Worm (Caenorhabditis elegans) whole organism, L4 larva: ENCODE results near the gene C28C12.1.
A peak's percentile ranks its signal among the peaks of the same experiment; 100 is the strongest.

Source experiments
- F10B5.3 ChIP-seq: sonication (generic microtip); optimal IDR thresholded peaks from 2 replicates; lab custom pipeline; 2016; ENCODE audit warnings: mild to moderate bottlenecking, missing genetic modification characterization, missing compliant biosample characterization
- F26F4.8 ChIP-seq: fragments of 200-800 bp; sonication (Bioruptor generic); conservative IDR thresholded peaks from 2 replicates; pipeline ENCODE4 v1.3.6; 2022; ENCODE audit warnings: missing genetic modification characterization, missing compliant biosample characterization
- R02D3.7 ChIP-seq: fragments of 150-350 bp; sonication (generic microtip); optimal IDR thresholded peaks from 3 replicates; lab custom pipeline; 2014; ENCODE audit warnings: missing biosample characterization, missing genetic modification characterization
- T26A8.4 ChIP-seq: fragments of 200-800 bp; sonication (Bioruptor generic); IDR thresholded peaks from 2 replicates; pipeline ENCODE4 v1.3.6; 2022; ENCODE audit warnings: missing genetic modification characterization, missing compliant biosample characterization
- Y105C5A.15 ChIP-seq: fragments of 200-800 bp; sonication (Bioruptor generic); IDR thresholded peaks from 2 replicates; pipeline ENCODE4 v1.3.6; 2022; ENCODE audit warnings: missing genetic modification characterization, missing compliant biosample characterization
- Y48G9A.11 ChIP-seq: fragments of 200-800 bp; sonication (Bioruptor generic); IDR thresholded peaks from 2 replicates; pipeline ENCODE4 v1.3.6; 2022; ENCODE audit warnings: missing genetic modification reagents, missing genetic modification characterization, missing compliant biosample characterization
- Y75B8A.6 ChIP-seq: fragments of 200-800 bp; sonication (Bioruptor generic); IDR thresholded peaks from 2 replicates; pipeline ENCODE4 v1.3.6; 2022; ENCODE audit warnings: missing genetic modification reagents, missing genetic modification characterization, missing compliant biosample characterization
- aha-1 ChIP-seq: fragments of 150-350 bp; peaks from one replicate; lab custom pipeline; 2014; ENCODE audit warnings: missing biosample characterization, missing genetic modification characterization
- aly-2 ChIP-seq: sonication (generic microtip); optimal IDR thresholded peaks from 2 replicates; lab custom pipeline; 2018; ENCODE audit warnings: missing biosample characterization, missing genetic modification characterization
- arid-1 ChIP-seq: fragments of 200-800 bp; sonication (Bioruptor generic); conservative IDR thresholded peaks from 2 replicates; pipeline ENCODE4 v1.3.6; 2022; ENCODE audit warnings: missing genetic modification reagents, missing genetic modification characterization, missing compliant biosample characterization
- ceh-44 ChIP-seq: fragments of 200-800 bp; sonication (Bioruptor generic); IDR thresholded peaks from 2 replicates; pipeline ENCODE4 v1.3.6; 2022; ENCODE audit warnings: missing genetic modification reagents, missing genetic modification characterization, missing compliant biosample characterization
- ceh-82 ChIP-seq: sonication (generic microtip); optimal IDR thresholded peaks from 2 replicates; lab custom pipeline; 2017; ENCODE audit warnings: missing biosample characterization, missing genetic modification characterization
- daf-16 ChIP-seq, 3 experiments: sonication (generic microtip); optimal IDR thresholded peaks; 2 replicates each; lab custom pipeline; 2016 to 2017; ENCODE audit warnings: missing genetic modification characterization in 3 of 3, missing genetic modification reagents in 3 of 3, mild to moderate bottlenecking in 2 of 3, missing compliant biosample characterization in 2 of 3, missing biosample characterization in 1 of 3, moderate library complexity in 1 of 3
- dmd-6 ChIP-seq: fragments of 200-800 bp; sonication (Bioruptor generic); IDR thresholded peaks from 2 replicates; pipeline ENCODE4 v1.3.6; 2022; ENCODE audit warnings: missing genetic modification reagents, missing genetic modification characterization, missing compliant biosample characterization
- dpl-1 ChIP-seq: fragments of 150-350 bp; optimal IDR thresholded peaks from 2 replicates; lab custom pipeline; 2014; ENCODE audit warnings: missing biosample characterization, missing genetic modification reagents, missing genetic modification characterization
- dve-1 ChIP-seq: sonication (generic microtip); optimal IDR thresholded peaks from 2 replicates; lab custom pipeline; 2017; ENCODE audit warnings: antibody characterized with exemption, mild to moderate bottlenecking, missing genetic modification characterization, missing compliant biosample characterization; ENCODE audit not compliant: insufficient read depth
- egl-43 ChIP-seq: fragments of 200-800 bp; sonication (Bioruptor generic); IDR thresholded peaks from 2 replicates; pipeline ENCODE4 v1.3.6; 2022; ENCODE audit warnings: missing genetic modification reagents, missing genetic modification characterization, missing compliant biosample characterization
- hif-1 ChIP-seq, 2 experiments: sonication (generic microtip); optimal IDR thresholded peaks; 2 replicates each; lab custom pipeline; 2016 to 2017; ENCODE audit warnings: missing compliant biosample characterization in 2 of 2, missing genetic modification characterization in 2 of 2, missing genetic modification reagents in 2 of 2, missing genotype in 2 of 2, mild to moderate bottlenecking in 1 of 2
- hlh-30 ChIP-seq: sonication (generic microtip); optimal IDR thresholded peaks from 2 replicates; lab custom pipeline; 2017; ENCODE audit warnings: antibody characterized with exemption, mild to moderate bottlenecking, missing genetic modification characterization, missing compliant biosample characterization; ENCODE audit not compliant: insufficient read depth
- jun-1 ChIP-seq: fragments of 150-350 bp; optimal IDR thresholded peaks from 2 replicates; lab custom pipeline; 2014; ENCODE audit warnings: missing biosample characterization, missing genetic modification reagents, missing genetic modification characterization
- lim-7 ChIP-seq: fragments of 200-800 bp; sonication (Bioruptor generic); IDR thresholded peaks from 2 replicates; pipeline ENCODE4 v1.3.6; 2022; ENCODE audit warnings: missing genetic modification characterization, missing compliant biosample characterization
- lin-1 ChIP-seq: fragments of 200-800 bp; sonication (Bioruptor generic); IDR thresholded peaks from 2 replicates; pipeline ENCODE4 v1.3.6; 2022; ENCODE audit warnings: missing genetic modification reagents, missing genetic modification characterization, missing compliant biosample characterization
- lin-15B ChIP-seq: fragments of 150-350 bp; sonication (generic microtip); optimal IDR thresholded peaks from 3 replicates; lab custom pipeline; 2014; ENCODE audit warnings: missing biosample characterization, missing genetic modification characterization
- lir-3 ChIP-seq: sonication (generic microtip); optimal IDR thresholded peaks from 2 replicates; lab custom pipeline; 2016; ENCODE audit warnings: mild to moderate bottlenecking, missing genetic modification characterization, missing compliant biosample characterization
- lsy-2 ChIP-seq, 2 experiments: fragments of 150-350 bp in 1 of 2; sonication (generic microtip) in 1 of 2; optimal IDR thresholded peaks; 2 replicates each; lab custom pipeline; 2014 to 2017; ENCODE audit warnings: missing biosample characterization in 2 of 2, missing genetic modification characterization in 2 of 2
- madf-5 ChIP-seq, 2 experiments: fragments of 200-800 bp; sonication (Bioruptor generic); IDR thresholded peaks; 2 replicates each; pipeline ENCODE4 v1.3.6; 2022; ENCODE audit warnings: missing compliant biosample characterization in 2 of 2, missing genetic modification characterization in 2 of 2
- mes-2 ChIP-seq: sonication (generic microtip); optimal IDR thresholded peaks from 2 replicates; lab custom pipeline; 2016; ENCODE audit warnings: missing genotype, mild to moderate bottlenecking, missing genetic modification characterization, missing compliant biosample characterization; ENCODE audit not compliant: poor library complexity, severe bottlenecking
- mxl-3 ChIP-seq: fragments of 200-800 bp; sonication (Bioruptor generic); optimal IDR thresholded peaks from 2 replicates; lab custom pipeline; 2018; ENCODE audit warnings: mild to moderate bottlenecking, missing genetic modification characterization, missing compliant biosample characterization
- nhr-11 ChIP-seq: fragments of 150-350 bp; optimal IDR thresholded peaks from 2 replicates; lab custom pipeline; 2014; ENCODE audit warnings: missing biosample characterization, missing genetic modification characterization
- nhr-28 ChIP-seq: fragments of 150-350 bp; optimal IDR thresholded peaks from 2 replicates; lab custom pipeline; 2014; ENCODE audit warnings: missing biosample characterization, missing genetic modification characterization
- nhr-41 ChIP-seq: fragments of 200-800 bp; sonication (Bioruptor generic); IDR thresholded peaks from 2 replicates; pipeline ENCODE4 v1.3.6; 2022; ENCODE audit warnings: missing genetic modification reagents, missing genetic modification characterization, missing compliant biosample characterization
- nhr-48 ChIP-seq: sonication (generic microtip); optimal IDR thresholded peaks from 2 replicates; lab custom pipeline; 2016; ENCODE audit warnings: mild to moderate bottlenecking, missing genetic modification characterization, missing compliant biosample characterization
- nhr-6 ChIP-seq: fragments of 150-350 bp; optimal IDR thresholded peaks from 2 replicates; lab custom pipeline; 2014; ENCODE audit warnings: missing biosample characterization, missing genetic modification characterization
- nhr-77 ChIP-seq: fragments of 150-350 bp; optimal IDR thresholded peaks from 2 replicates; lab custom pipeline; 2014; ENCODE audit warnings: missing biosample characterization, missing genetic modification characterization
- pha-4 ChIP-seq, 2 experiments: fragments of 150-350 bp in 1 of 2; fragments of 200-800 bp in 1 of 2; sonication (Bioruptor generic) in 1 of 2; IDR thresholded peaks in 1 of 2; optimal IDR thresholded peaks in 1 of 2; 2 replicates each; pipeline versions ENCODE4 v1.3.6 to Lab custom; 2014 to 2022; ENCODE audit warnings: missing genetic modification characterization in 2 of 2, missing genetic modification reagents in 2 of 2, missing biosample characterization in 1 of 2, missing compliant biosample characterization in 1 of 2
- php-3 ChIP-seq: fragments of 200-800 bp; sonication (Bioruptor generic); IDR thresholded peaks from 2 replicates; pipeline ENCODE4 v1.3.6; 2022; ENCODE audit warnings: missing genetic modification reagents, missing genetic modification characterization, missing compliant biosample characterization
- pqm-1 ChIP-seq: sonication (generic microtip); optimal IDR thresholded peaks from 2 replicates; lab custom pipeline; 2017; ENCODE audit warnings: missing biosample characterization, missing genetic modification characterization
- sdz-12 ChIP-seq: fragments of 200-800 bp; sonication (Bioruptor generic); optimal IDR thresholded peaks from 2 replicates; lab custom pipeline; 2018; ENCODE audit warnings: mild to moderate bottlenecking, missing genetic modification characterization, missing compliant biosample characterization
- skn-1 ChIP-seq: fragments of 150-350 bp; optimal IDR thresholded peaks from 2 replicates; lab custom pipeline; 2014; ENCODE audit warnings: missing biosample characterization, missing genetic modification characterization
- snpc-1.2 ChIP-seq: fragments of 200-800 bp; sonication (Bioruptor generic); IDR thresholded peaks from 2 replicates; pipeline ENCODE4 v1.3.6; 2022; ENCODE audit warnings: missing genetic modification reagents, missing genetic modification characterization, missing compliant biosample characterization
- tag-97 ChIP-seq: fragments of 200-800 bp; sonication (Bioruptor generic); IDR thresholded peaks from 2 replicates; pipeline ENCODE4 v1.3.6; 2022; ENCODE audit warnings: missing genetic modification characterization, missing compliant biosample characterization
- tra-1 ChIP-seq: fragments of 200-800 bp; sonication (Bioruptor generic); IDR thresholded peaks from 2 replicates; pipeline ENCODE4 v1.3.6; 2022; ENCODE audit warnings: missing genetic modification reagents, missing genetic modification characterization, missing compliant biosample characterization
- zfp-2 ChIP-seq: sonication (generic microtip); optimal IDR thresholded peaks from 2 replicates; lab custom pipeline; 2016; ENCODE audit warnings: mild to moderate bottlenecking, missing genetic modification characterization, missing compliant biosample characterization
- ztf-11 ChIP-seq: fragments of 150-350 bp; optimal IDR thresholded peaks from 2 replicates; lab custom pipeline; 2014; ENCODE audit warnings: missing biosample characterization, missing genetic modification characterization
- ztf-7 ChIP-seq: fragments of 150-350 bp; optimal IDR thresholded peaks from 2 replicates; lab custom pipeline; 2014; ENCODE audit warnings: missing biosample characterization, missing genetic modification characterization

The C28C12.1 gene

DNA sequence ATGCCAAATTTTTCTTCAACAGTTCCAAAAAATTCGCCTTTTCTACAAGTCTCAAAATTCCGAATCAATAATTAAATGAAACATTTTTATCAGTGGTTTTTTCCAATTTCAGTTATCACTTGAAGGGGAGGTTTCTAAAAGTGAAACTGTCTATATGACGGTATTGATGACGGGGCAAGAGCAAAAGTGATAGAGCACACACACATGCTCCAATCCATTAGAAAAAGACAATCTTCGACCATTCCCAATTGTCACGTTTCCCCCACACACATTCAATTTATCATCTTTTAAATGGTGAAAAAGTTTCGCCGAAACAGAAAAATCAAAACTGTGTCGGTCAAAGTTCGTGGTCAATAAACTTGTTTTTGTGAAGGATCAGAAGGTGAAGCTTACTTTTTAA, 48.3 kb upstream of the C28C12.1 start (continued):
- no peak for TF ChIP-seq dpl-1 (GFP tag; lab: Kevin White, UChicago)
- no peak for TF ChIP-seq aly-2 (tag; lab: Kevin White, UChicago)
- 0 out of 2 replicates have a peak, but pooled peaks have one; percentile 41 for TF ChIP-seq tra-1 (GFP tag; lab: Robert Waterston, UW)
- no peak for TF ChIP-seq snpc-1.2
- TF ChIP-seq F10B5.3 (tag; lab: Kevin White, UChicago) = no peak
- peak; percentile 12 for TF ChIP-seq nhr-48 (tag; lab: Kevin White, UChicago)
- peak; percentile 94 for TF ChIP-seq dmd-6 (GFP tag; lab: Robert Waterston, UW)
- no peak for TF ChIP-seq Y105C5A.15 (GFP tag; lab: Robert Waterston, UW)
- TF ChIP-seq lim-7 (GFP tag; lab: Robert Waterston, UW) = peak; percentile 9; the same call in 1 of the 2 replicates
- TF ChIP-seq Y75B8A.6 (GFP tag; lab: Robert Waterston, UW) = no peak
- peak; percentile 88 for TF ChIP-seq dve-1 (tag; lab: Kevin White, UChicago)
- TF ChIP-seq ceh-44 (GFP tag; lab: Robert Waterston, UW) = no peak
- peak; percentile 47 for TF ChIP-seq ztf-7 (tag; lab: Kevin White, UChicago)
- no peak for TF ChIP-seq nhr-41 (GFP tag; lab: Robert Waterston, UW)
- TF ChIP-seq lin-1 (GFP tag; lab: Robert Waterston, UW) = no peak
- peak in 1 of 2 experiments; percentile 81 for TF ChIP-seq hif-1 (tag; optimal IDR thresholded peaks at IDR 0.05; lab: Kevin White, UChicago)
- peak; percentile 8 for TF ChIP-seq mxl-3 (GFP tag; lab: Kevin White, UChicago)
- no peak for TF ChIP-seq ceh-82
- TF ChIP-seq skn-1 (tag; lab: Kevin White, UChicago) = no peak
- TF ChIP-seq nhr-77 (tag; lab: Kevin White, UChicago) = no peak
- peak in 1 of 2 experiments; percentile 26 for TF ChIP-seq lsy-2 (tag; optimal IDR thresholded peaks at IDR 0.05; lab: Kevin White, UChicago)
- no peak for TF ChIP-seq T26A8.4 (GFP tag; lab: Robert Waterston, UW)
- TF ChIP-seq php-3 = peak; percentile 74
- TF ChIP-seq nhr-28 (tag; lab: Kevin White, UChicago) = peak; percentile 54
- TF ChIP-seq tag-97 (GFP tag; lab: Robert Waterston, UW) = no peak
- no peak for TF ChIP-seq F26F4.8 (GFP tag; lab: Robert Waterston, UW)

- TF ChIP-seq daf-16 (GFP tag; optimal IDR thresholded peaks at IDR 0.05; lab: Kevin White, UChicago) (no peak), daf-16 (tag; optimal IDR thresholded peaks at IDR 0.05; lab: Kevin White, UChicago) (peak; percentile 33), lir-3 (tag; lab: Kevin White, UChicago) (no peak), zfp-2 (no peak), php-3 (peak; percentile 53), egl-43 (GFP tag; lab: Robert Waterston, UW) (no peak), aha-1 (tag; lab: Kevin White, UChicago) (peak; percentile 32), pqm-1 (tag; lab: Kevin White, UChicago) (peak; percentile 31)
These were observed 47.4 kb upstream of the C28C12.1 start for ce11 chrIV:8454076-8454475.

DNA sequence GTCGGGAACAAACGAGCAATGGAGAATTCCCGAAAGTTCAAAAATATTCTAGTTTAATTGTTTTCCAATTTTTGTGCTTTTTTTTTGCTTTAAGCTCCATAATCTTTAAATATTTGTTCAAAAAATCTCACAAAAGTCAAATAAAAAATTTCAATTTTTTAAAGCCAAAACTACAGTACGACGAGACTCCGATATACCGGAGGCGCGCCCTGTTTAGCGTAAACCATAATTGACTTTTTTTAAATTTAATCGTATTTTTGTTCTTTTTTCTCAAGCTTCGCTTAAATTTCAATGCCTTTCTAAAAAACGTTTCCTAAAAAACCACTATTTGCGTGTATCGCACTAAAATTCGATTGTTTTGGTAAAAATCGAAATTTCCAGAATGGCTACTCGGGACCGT, 44.6 kb upstream of the C28C12.1 start, which contains the start of gene syx-4:
TSS of gene syx-4 (plus strand) at position 382 of the 400 bp plus-strand sequence.
- TF ChIP-seq ztf-11 (tag; lab: Kevin White, UChicago) = no peak
- no peak for TF ChIP-seq ceh-82
- no peak for TF ChIP-seq madf-5 (GFP tag; IDR thresholded peaks at IDR 0.05; lab: Robert Waterston, UW)
- TF ChIP-seq Y48G9A.11 = peak; percentile 97
- TF ChIP-seq nhr-28 (tag; lab: Kevin White, UChicago) = no peak
- no peak for TF ChIP-seq tra-1 (GFP tag; lab: Robert Waterston, UW)
- no peak for TF ChIP-seq dve-1 (tag; lab: Kevin White, UChicago)

DNA sequence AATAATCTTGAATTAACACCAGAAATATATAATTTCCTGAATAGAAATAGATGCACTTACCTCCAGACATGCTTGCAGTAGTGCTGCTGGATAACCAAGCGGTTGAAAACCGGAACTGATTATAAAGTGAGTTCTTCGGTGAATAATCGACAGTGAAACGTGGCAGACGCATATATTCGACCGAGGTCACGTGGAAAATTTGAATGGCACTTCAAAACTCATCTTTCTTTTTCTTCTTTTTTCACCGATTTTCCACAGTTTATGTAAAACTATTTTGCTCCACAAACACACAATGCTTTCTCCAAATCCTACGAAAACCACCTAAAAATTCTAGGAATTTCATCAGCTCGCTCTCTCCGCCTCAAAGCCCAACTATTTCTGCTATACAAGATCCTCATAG, 41.3 kb upstream of the C28C12.1 start, which contains the start of gene ant-1.4:
TSS of gene ant-1.4 (minus strand) at position 101 of the 400 bp plus-strand sequence.
- TF ChIP-seq hlh-30 = no peak
- no peak for TF ChIP-seq lin-15B (tag; lab: Kevin White, UChicago)
- no peak for TF ChIP-seq pha-4 (GFP tag; IDR thresholded peaks at IDR 0.05; lab: Robert Waterston, UW)
- TF ChIP-seq pha-4 (tag; optimal IDR thresholded peaks at IDR 0.05; lab: Kevin White, UChicago) = no peak
- no peak for TF ChIP-seq lin-1 (GFP tag; lab: Robert Waterston, UW)
- TF ChIP-seq R02D3.7 (tag; lab: Kevin White, UChicago) = no peak
- no peak for TF ChIP-seq jun-1 (tag; lab: Kevin White, UChicago)
- no peak for TF ChIP-seq sdz-12 (GFP tag; lab: Kevin White, UChicago)
- no peak for TF ChIP-seq arid-1 (GFP tag; lab: Robert Waterston, UW)
- no peak for TF ChIP-seq dve-1 (tag; lab: Kevin White, UChicago)
- no peak for TF ChIP-seq nhr-11 (tag; lab: Kevin White, UChicago)
- TF ChIP-seq mes-2 (tag; lab: Kevin White, UChicago) = no peak
- TF ChIP-seq mxl-3 (GFP tag; lab: Kevin White, UChicago) = no peak
- TF ChIP-seq nhr-6 (tag; lab: Kevin White, UChicago) = no peak
